Worm (Caenorhabditis elegans): Measurements from ENCODE around the gene valv-1.

- TF ChIP-seq nhr-237 (tag; optimal IDR thresholded peaks at IDR 0.05), result no peak
- no peak for TF ChIP-seq M03D4.4 (tag; optimal IDR thresholded peaks at IDR 0.05)
Measured at ce11 chrIV:7460225-7460624, 15.1 kb upstream of the valv-1 start, which contains the start of gene F13B6.2.

Measured in whole organism, mixed stage, embryonic.